Fruit fly (Drosophila melanogaster): ENCODE data around the gene CG31638.

dm6 chr2L:6496753-6497152, 5.9 kb downstream of the CG31638 start, which contains the start of gene CG9550:
- TF ChIP-seq CG12768 (GFP tag; optimal IDR thresholded peaks at IDR 0.05) (no peak), ovo (GFP tag; optimal IDR thresholded peaks at IDR 0.05) (no peak), cic (GFP tag; optimal IDR thresholded peaks at IDR 0.05) (no peak), kay (GFP tag; ENCODE audit: borderline replicate concordance) (no peak), CG7045 (GFP tag; optimal IDR thresholded peaks at IDR 0.05) (no peak), toe (GFP tag; optimal IDR thresholded peaks at IDR 0.05) (no peak), Mnt (GFP tag; optimal IDR thresholded peaks at IDR 0.05) (no peak)
